Worm (Caenorhabditis elegans): Measurements from ENCODE around the gene wdfy-3.

The wdfy-3 gene

DNA sequence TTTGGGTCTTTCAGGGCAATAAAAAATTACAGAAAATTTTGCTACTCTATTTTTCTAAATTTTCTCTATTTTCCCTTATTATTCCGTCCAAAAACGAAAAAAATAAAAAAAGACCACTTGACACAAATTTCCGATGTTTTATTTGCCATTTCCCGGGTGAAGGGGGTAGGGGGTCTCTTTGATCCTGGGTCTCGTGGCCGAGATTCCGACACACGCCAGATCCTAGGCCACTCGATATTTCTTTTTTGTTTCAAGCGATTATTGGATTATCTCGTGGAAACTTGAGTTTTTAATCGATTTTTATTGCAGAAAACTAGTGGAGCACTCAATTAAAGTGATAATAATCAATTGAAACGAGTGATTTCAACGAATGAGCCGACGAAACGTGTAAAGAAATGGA, at the start of gene wdfy-3, which contains the start of gene C26H9A.4:
TSS of gene wdfy-3 (plus strand) at position 308 of the 400 bp plus-strand sequence.
TSS of gene C26H9A.4 (plus strand) at position 317 of the 400 bp plus-strand sequence.
- TF ChIP-seq lir-1 (GFP tag; conservative IDR thresholded peaks at IDR 0.05) (no peak), ceh-27 (GFP tag; optimal IDR thresholded peaks at IDR 0.05) (peak; percentile 22)

DNA sequence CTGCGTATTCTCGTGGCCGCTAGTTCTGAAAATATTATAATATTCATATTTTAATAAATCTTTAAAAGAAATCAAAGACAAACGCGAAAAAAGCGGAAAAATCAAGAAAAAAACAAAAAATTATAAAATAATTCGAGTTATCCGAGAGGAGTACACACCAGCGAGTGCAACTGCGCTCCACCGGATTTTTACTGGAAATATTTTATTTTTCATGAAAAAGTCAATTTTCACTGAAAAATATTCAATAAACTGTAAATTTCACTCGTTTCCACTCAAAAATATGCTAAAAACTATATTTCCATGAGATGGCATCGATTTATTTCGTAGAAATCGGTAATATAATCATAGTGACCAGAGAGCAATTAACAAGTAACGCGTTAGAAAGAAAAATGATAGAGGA, 47.8 kb upstream of the wdfy-3 start, which contains the start of gene Y55D9A.2:
TSS of gene Y55D9A.2 (minus strand) at position 31 of the 400 bp plus-strand sequence.
- TF ChIP-seq cebp-1 (GFP tag; IDR thresholded peaks at IDR 0.05) (no peak), cebp-1 (tag; optimal IDR thresholded peaks at IDR 0.05) (no peak), hrde-1 (tag; optimal IDR thresholded peaks at IDR 0.05; ENCODE audit: borderline replicate concordance) (no peak), snpc-4 (GFP tag; optimal IDR thresholded peaks at IDR 0.05) (no peak), snpc-4 (tag; optimal IDR thresholded peaks at IDR 0.05) (peak in 1 of 4 experiments; percentile 50), F33H1.4 (GFP tag; IDR thresholded peaks at IDR 0.05) (0 out of 2 replicates have a peak, but pooled peaks have one; percentile 6), Y79H2A.3 (GFP tag; conservative IDR thresholded peaks at IDR 0.05) (0 out of 2 replicates have a peak, but pooled peaks have one; percentile 11), F49E8.2 (tag; optimal IDR thresholded peaks at IDR 0.05; ENCODE audit: insufficient read depth) (peak; percentile 40), mcd-1 (GFP tag; IDR thresholded peaks at IDR 0.05) (peak; percentile 82), B0336.3 (GFP tag; IDR thresholded peaks at IDR 0.05) (peak; percentile 21; the same call in 1 of the 2 replicates), B0019.2 (GFP tag; conservative IDR thresholded peaks at IDR 0.05) (no peak), lin-26 (GFP tag; IDR thresholded peaks at IDR 0.05) (no peak), athp-1 (tag; optimal IDR thresholded peaks at IDR 0.05) (no peak), attf-5 (GFP tag; optimal IDR thresholded peaks at IDR 0.05) (no peak), Y53G8AR.9 (GFP tag; conservative IDR thresholded peaks at IDR 0.05) (0 out of 2 replicates have a peak, but pooled peaks have one; percentile 38), Y56A3A.18 (GFP tag; IDR thresholded peaks at IDR 0.05) (no peak), F23B12.7 (tag; optimal IDR thresholded peaks at IDR 0.05; ENCODE audit: insufficient read depth) (peak; percentile 11), zim-3 (tag; optimal IDR thresholded peaks at IDR 0.05) (no peak), xnd-1 (tag; optimal IDR thresholded peaks at IDR 0.05) (no peak), F22D6.2 (tag; optimal IDR thresholded peaks at IDR 0.05) (no peak), snpc-1.3 (tag; optimal IDR thresholded peaks at IDR 0.05; ENCODE audit: insufficient read depth) (peak; percentile 42), lin-40 (tag; optimal IDR thresholded peaks at IDR 0.05) (no peak), nfya-1 (tag; optimal IDR thresholded peaks at IDR 0.05; ENCODE audit: borderline replicate concordance, insufficient read depth) (no peak), him-1 (tag; optimal IDR thresholded peaks at IDR 0.05) (peak; percentile 39), C17E4.6 (GFP tag; IDR thresholded peaks at IDR 0.05) (no peak), lsl-1 (GFP tag; optimal IDR thresholded peaks at IDR 0.05) (peak; percentile 22)

DNA sequence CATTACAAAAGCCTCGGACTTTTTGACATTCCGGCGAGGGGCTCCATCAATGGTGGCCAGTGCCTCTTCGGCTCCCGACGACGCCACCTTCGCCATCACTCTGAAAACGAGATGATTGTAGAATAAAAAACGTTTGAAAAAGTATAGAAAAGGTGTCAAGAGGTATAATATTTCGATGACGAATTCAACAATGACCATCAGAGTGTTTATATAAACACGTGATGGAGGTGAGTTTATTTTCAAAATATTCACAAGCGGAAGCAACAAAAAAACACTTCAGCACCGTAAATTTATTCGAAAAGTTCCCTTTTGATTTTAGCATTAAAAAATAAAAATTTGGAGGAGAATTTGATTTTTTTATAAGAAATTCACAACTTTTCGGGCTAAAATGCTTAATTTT, 38.6 kb upstream of the wdfy-3 start, which contains the start of gene efa-6:
TSS of gene efa-6 (minus strand) at position 101 of the 400 bp plus-strand sequence.
- TF ChIP-seq xnd-1 (tag; optimal IDR thresholded peaks at IDR 0.05) (no peak), lsy-27 (tag; optimal IDR thresholded peaks at IDR 0.05; ENCODE audit: borderline replicate concordance, insufficient read depth) (no peak), Y56A3A.18 (GFP tag; IDR thresholded peaks at IDR 0.05) (no peak), aptf-3 (GFP tag; IDR thresholded peaks at IDR 0.05) (no peak), lin-54 (GFP tag; optimal IDR thresholded peaks at IDR 0.05) (no peak), aptf-2 (GFP tag; conservative IDR thresholded peaks at IDR 0.05) (no peak), athp-1 (tag; optimal IDR thresholded peaks at IDR 0.05) (no peak), dox-1 (GFP tag; IDR thresholded peaks at IDR 0.05) (no peak), cebp-2 (GFP tag; IDR thresholded peaks at IDR 0.05) (no peak), somi-1 (GFP tag; optimal IDR thresholded peaks at IDR 0.05) (no peak), hlh-12 (tag; optimal IDR thresholded peaks at IDR 0.05) (no peak), egl-18 (GFP tag; IDR thresholded peaks at IDR 0.05) (no peak), nhr-27 (tag; optimal IDR thresholded peaks at IDR 0.05) (no peak), ceh-100 (GFP tag; IDR thresholded peaks at IDR 0.05) (no peak), ekl-4 (GFP tag; IDR thresholded peaks at IDR 0.05) (no peak), nfya-1 (tag; optimal IDR thresholded peaks at IDR 0.05; ENCODE audit: borderline replicate concordance, insufficient read depth) (no peak), atf-7 (tag; optimal IDR thresholded peaks at IDR 0.05) (no peak), repo-1 (tag; optimal IDR thresholded peaks at IDR 0.05) (no peak), nhr-179 (tag; optimal IDR thresholded peaks at IDR 0.05) (no peak)

Data from whole organism, young adult.